Worm (Caenorhabditis elegans) whole organism, late embryonic: ENCODE results near the gene ZK666.2.

Source experiments
- C08G9.2 ChIP-seq: sonication (generic microtip); optimal IDR thresholded peaks from 2 replicates; lab custom pipeline; 2016; ENCODE audit warnings: mild to moderate bottlenecking, missing genetic modification characterization, moderate library complexity, missing compliant biosample characterization
- C38D4.7 ChIP-seq: fragments of 200-800 bp; sonication (Bioruptor generic); optimal IDR thresholded peaks from 2 replicates; lab custom pipeline; 2018; ENCODE audit warnings: mild to moderate bottlenecking, missing genetic modification characterization, moderate library complexity, missing compliant biosample characterization
- F13H6.1 ChIP-seq: sonication (generic microtip); optimal IDR thresholded peaks from 2 replicates; lab custom pipeline; 2016; ENCODE audit warnings: missing genetic modification characterization, missing compliant biosample characterization
- K02D7.2 ChIP-seq: sonication (generic microtip); optimal IDR thresholded peaks from 2 replicates; lab custom pipeline; 2017; ENCODE audit warnings: mild to moderate bottlenecking, missing genetic modification characterization, missing compliant biosample characterization
- K09A11.1 ChIP-seq: sonication (generic microtip); optimal IDR thresholded peaks from 2 replicates; lab custom pipeline; 2017; ENCODE audit warnings: antibody characterized with exemption, mild to moderate bottlenecking, missing genetic modification characterization, missing compliant biosample characterization; ENCODE audit not compliant: insufficient read depth
- T23F11.4 ChIP-seq: fragments of 200-800 bp; sonication (Bioruptor generic); optimal IDR thresholded peaks from 2 replicates; lab custom pipeline; 2018; ENCODE audit warnings: mild to moderate bottlenecking, missing genetic modification characterization, missing compliant biosample characterization
- ama-1 ChIP-seq: fragments of 150-350 bp; optimal IDR thresholded peaks from 2 replicates; lab custom pipeline; 2014
- ceh-14 ChIP-seq: sonication (generic microtip); optimal IDR thresholded peaks from 2 replicates; lab custom pipeline; 2016; ENCODE audit warnings: missing genotype, missing genetic modification characterization, missing compliant biosample characterization
- ceh-18 ChIP-seq: sonication (generic microtip); optimal IDR thresholded peaks from 2 replicates; lab custom pipeline; 2016; ENCODE audit warnings: missing genetic modification characterization, missing compliant biosample characterization
- ceh-19 ChIP-seq: fragments of 200-800 bp; sonication (Bioruptor generic); optimal IDR thresholded peaks from 2 replicates; lab custom pipeline; 2018; ENCODE audit warnings: mild to moderate bottlenecking, missing genetic modification characterization, missing compliant biosample characterization
- ceh-2 ChIP-seq: sonication (generic microtip); optimal IDR thresholded peaks from 2 replicates; lab custom pipeline; 2016; ENCODE audit warnings: missing genotype, missing genetic modification characterization, missing compliant biosample characterization
- ceh-22 ChIP-seq: sonication (generic microtip); optimal IDR thresholded peaks from 2 replicates; lab custom pipeline; 2017; ENCODE audit warnings: missing biosample characterization, missing genetic modification characterization
- ceh-31 ChIP-seq: sonication (generic microtip); optimal IDR thresholded peaks from 2 replicates; lab custom pipeline; 2016; ENCODE audit warnings: missing genetic modification characterization, missing compliant biosample characterization
- ceh-34 ChIP-seq: sonication (generic microtip); optimal IDR thresholded peaks from 2 replicates; lab custom pipeline; 2016; ENCODE audit warnings: mild to moderate bottlenecking, missing genetic modification characterization, missing compliant biosample characterization
- ceh-45 ChIP-seq: fragments of 200-800 bp; sonication (Bioruptor generic); IDR thresholded peaks from 2 replicates; pipeline ENCODE4 v1.3.6; 2022; ENCODE audit warnings: missing genetic modification reagents, missing genetic modification characterization, missing compliant biosample characterization
- ceh-48 ChIP-seq: sonication (generic microtip); optimal IDR thresholded peaks from 2 replicates; lab custom pipeline; 2016; ENCODE audit warnings: missing genetic modification characterization, inconsistent platforms, missing compliant biosample characterization
- ceh-6 ChIP-seq: fragments of 200-800 bp; sonication (Bioruptor generic); optimal IDR thresholded peaks from 2 replicates; lab custom pipeline; 2018; ENCODE audit warnings: mild to moderate bottlenecking, missing genetic modification characterization, missing compliant biosample characterization
- ceh-9 ChIP-seq: sonication (generic microtip); optimal IDR thresholded peaks from 2 replicates; lab custom pipeline; 2016; ENCODE audit warnings: mild to moderate bottlenecking, missing genetic modification characterization, inconsistent platforms, missing compliant biosample characterization
- che-1 ChIP-seq: sonication (generic microtip); optimal IDR thresholded peaks from 2 replicates; lab custom pipeline; 2016; ENCODE audit warnings: mild to moderate bottlenecking, missing genetic modification characterization, missing compliant biosample characterization
- elt-4 ChIP-seq: sonication (generic microtip); optimal IDR thresholded peaks from 2 replicates; lab custom pipeline; 2016; ENCODE audit warnings: missing genetic modification characterization, missing compliant biosample characterization
- ets-4 ChIP-seq: sonication (generic microtip); optimal IDR thresholded peaks from 2 replicates; lab custom pipeline; 2016; ENCODE audit warnings: missing genetic modification characterization, missing compliant biosample characterization
- fax-1 ChIP-seq: sonication (generic microtip); optimal IDR thresholded peaks from 2 replicates; lab custom pipeline; 2016; ENCODE audit warnings: missing genotype, missing genetic modification characterization, missing compliant biosample characterization
- fkh-6 ChIP-seq: sonication (generic microtip); optimal IDR thresholded peaks from 2 replicates; lab custom pipeline; 2016; ENCODE audit warnings: missing genetic modification characterization, missing compliant biosample characterization
- hlh-13 ChIP-seq: fragments of 200-800 bp; sonication (Bioruptor generic); optimal IDR thresholded peaks from 2 replicates; lab custom pipeline; 2018; ENCODE audit warnings: mild to moderate bottlenecking, missing genetic modification characterization, missing compliant biosample characterization
- hlh-6 ChIP-seq: sonication (generic microtip); optimal IDR thresholded peaks from 2 replicates; lab custom pipeline; 2016; ENCODE audit warnings: missing genotype, missing genetic modification characterization, missing compliant biosample characterization
- lim-6 ChIP-seq: sonication (generic microtip); optimal IDR thresholded peaks from 2 replicates; lab custom pipeline; 2016; ENCODE audit warnings: missing genetic modification characterization, missing compliant biosample characterization
- lin-11 ChIP-seq: fragments of 200-800 bp; sonication (Bioruptor generic); optimal IDR thresholded peaks from 2 replicates; lab custom pipeline; 2018; ENCODE audit warnings: mild to moderate bottlenecking, missing genetic modification characterization, missing compliant biosample characterization
- madf-2 ChIP-seq: sonication (generic microtip); optimal IDR thresholded peaks from 2 replicates; lab custom pipeline; 2017; ENCODE audit warnings: missing genetic modification characterization, missing compliant biosample characterization
- mec-3 ChIP-seq: sonication (generic microtip); optimal IDR thresholded peaks from 2 replicates; lab custom pipeline; 2016; ENCODE audit warnings: borderline replicate concordance, missing genetic modification characterization, missing compliant biosample characterization
- nfya-1 ChIP-seq: sonication (generic microtip); optimal IDR thresholded peaks from 2 replicates; lab custom pipeline; 2017; ENCODE audit warnings: missing genetic modification characterization, mild to moderate bottlenecking, missing compliant biosample characterization, antibody characterized with exemption, moderate library complexity
- nhr-232 ChIP-seq: sonication (generic microtip); optimal IDR thresholded peaks from 2 replicates; lab custom pipeline; 2016; ENCODE audit warnings: missing genetic modification characterization, missing compliant biosample characterization
- npax-4 ChIP-seq: sonication (generic microtip); optimal IDR thresholded peaks from 2 replicates; lab custom pipeline; 2016; ENCODE audit warnings: missing genetic modification characterization, missing compliant biosample characterization
- pat-9 ChIP-seq: fragments of 200-800 bp; sonication (Bioruptor generic); optimal IDR thresholded peaks from 2 replicates; lab custom pipeline; 2018; ENCODE audit warnings: mild to moderate bottlenecking, missing genetic modification characterization, moderate library complexity, missing compliant biosample characterization
- ref-2 ChIP-seq: sonication (generic microtip); optimal IDR thresholded peaks from 2 replicates; lab custom pipeline; 2016; ENCODE audit warnings: missing genetic modification characterization, missing compliant biosample characterization
- rnt-1 ChIP-seq: sonication (generic microtip); optimal IDR thresholded peaks from 2 replicates; lab custom pipeline; 2016; ENCODE audit warnings: missing genetic modification characterization, missing compliant biosample characterization
- sdc-2 ChIP-seq: sonication (generic microtip); optimal IDR thresholded peaks from 2 replicates; lab custom pipeline; 2016; ENCODE audit warnings: missing genotype, missing genetic modification characterization, missing compliant biosample characterization
- sox-4 ChIP-seq: sonication (generic microtip); optimal IDR thresholded peaks from 2 replicates; lab custom pipeline; 2017; ENCODE audit warnings: mild to moderate bottlenecking, missing genetic modification characterization, inconsistent platforms, missing compliant biosample characterization
- syd-9 ChIP-seq: sonication (generic microtip); optimal IDR thresholded peaks from 2 replicates; lab custom pipeline; 2016; ENCODE audit warnings: mild to moderate bottlenecking, missing genetic modification characterization, moderate library complexity, missing compliant biosample characterization
- tbx-2 ChIP-seq: sonication (generic microtip); optimal IDR thresholded peaks from 2 replicates; lab custom pipeline; 2016; ENCODE audit warnings: missing genetic modification characterization, missing compliant biosample characterization
- tbx-7 ChIP-seq: sonication (generic microtip); optimal IDR thresholded peaks from 2 replicates; lab custom pipeline; 2016; ENCODE audit warnings: missing genotype, missing genetic modification characterization, missing compliant biosample characterization
- unc-42 ChIP-seq: sonication (generic microtip); optimal IDR thresholded peaks from 2 replicates; lab custom pipeline; 2016; ENCODE audit warnings: missing genotype, missing genetic modification characterization, missing compliant biosample characterization
- unc-86 ChIP-seq: sonication (generic microtip); optimal IDR thresholded peaks from 2 replicates; lab custom pipeline; 2016; ENCODE audit warnings: missing genetic modification characterization, missing compliant biosample characterization
- zip-5 ChIP-seq: sonication (generic microtip); optimal IDR thresholded peaks from 2 replicates; lab custom pipeline; 2016; ENCODE audit warnings: missing genetic modification characterization, missing compliant biosample characterization
- ztf-16 ChIP-seq: sonication (generic microtip); optimal IDR thresholded peaks from 2 replicates; lab custom pipeline; 2017; ENCODE audit warnings: missing genetic modification characterization, missing compliant biosample characterization

ZK666.2 gene

DNA sequence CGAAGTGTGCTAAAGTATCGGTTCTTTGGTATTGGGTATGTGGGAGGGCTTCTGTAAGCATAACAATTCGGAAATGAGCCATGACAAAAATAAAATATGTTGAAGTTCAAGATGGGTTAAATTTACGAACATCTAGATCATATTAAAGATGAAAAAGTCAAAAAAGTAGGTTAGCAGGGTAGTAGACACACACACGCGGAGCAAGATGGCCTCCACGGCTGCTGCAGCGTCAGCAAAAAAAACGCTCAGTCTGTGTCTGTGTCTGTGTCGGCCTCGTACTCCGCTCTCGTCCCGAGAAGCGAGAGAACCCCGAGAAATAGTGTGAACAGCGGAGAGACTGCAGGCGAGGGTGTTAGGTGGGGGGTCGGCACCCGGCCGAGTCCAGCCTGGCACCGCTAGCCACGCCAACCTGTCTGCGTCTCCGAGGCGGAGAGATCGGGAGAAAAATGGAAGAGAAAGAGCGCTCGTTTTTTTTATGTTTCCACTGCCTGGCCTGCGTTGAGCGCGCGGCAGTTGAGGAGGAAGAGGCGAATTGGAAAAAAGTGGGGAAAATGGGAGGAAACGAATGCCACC lies 30.9 kb upstream of the ZK666.2 start, which contains the start of gene myrf-1 (continued):
- TF ChIP-seq rnt-1 (tag; lab: Kevin White, UChicago): peak; percentile 35
- TF ChIP-seq F13H6.1 (tag; lab: Kevin White, UChicago): peak; percentile 77
- TF ChIP-seq ceh-9 (tag; lab: Kevin White, UChicago): no peak
- TF ChIP-seq C08G9.2 (tag; lab: Kevin White, UChicago): peak; percentile 77
- no peak for TF ChIP-seq sox-4
- TF ChIP-seq lim-6 (tag; lab: Kevin White, UChicago): no peak
- no peak for TF ChIP-seq mec-3 (tag; lab: Kevin White, UChicago)
- TF ChIP-seq syd-9 (tag; lab: Kevin White, UChicago): peak; percentile 70
- peak; percentile 86 for TF ChIP-seq ceh-34
- peak; percentile 40 for TF ChIP-seq nhr-232 (tag; lab: Kevin White, UChicago)
- TF ChIP-seq tbx-7 (tag; lab: Kevin White, UChicago): peak; percentile 35
- TF ChIP-seq unc-86 (tag; lab: Kevin White, UChicago): peak; percentile 36
- peak; percentile 63 for TF ChIP-seq K09A11.1 (tag; lab: Kevin White, UChicago)
- TF ChIP-seq ref-2: peak; percentile 87
- TF ChIP-seq K02D7.2: no peak
- TF ChIP-seq T23F11.4 (GFP tag; lab: Kevin White, UChicago): no peak
- no peak for TF ChIP-seq ztf-16 (tag; lab: Kevin White, UChicago)
- TF ChIP-seq ceh-48 (tag; lab: Kevin White, UChicago): no peak
- no peak for TF ChIP-seq zip-5
- TF ChIP-seq tbx-2 (tag; lab: Kevin White, UChicago): peak; percentile 94
- peak; percentile 28 for TF ChIP-seq lin-11 (tag; lab: Kevin White, UChicago)
- no peak for TF ChIP-seq npax-4 (tag; lab: Kevin White, UChicago)
- no peak for TF ChIP-seq ceh-45
- peak; percentile 21 for TF ChIP-seq ceh-6 (GFP tag; lab: Kevin White, UChicago)
- TF ChIP-seq pat-9 (tag; lab: Kevin White, UChicago): no peak
- no peak for TF ChIP-seq C38D4.7 (GFP tag; lab: Kevin White, UChicago)
- TF ChIP-seq ceh-2: peak; percentile 45
- TF ChIP-seq fkh-6: peak; percentile 59

DNA sequence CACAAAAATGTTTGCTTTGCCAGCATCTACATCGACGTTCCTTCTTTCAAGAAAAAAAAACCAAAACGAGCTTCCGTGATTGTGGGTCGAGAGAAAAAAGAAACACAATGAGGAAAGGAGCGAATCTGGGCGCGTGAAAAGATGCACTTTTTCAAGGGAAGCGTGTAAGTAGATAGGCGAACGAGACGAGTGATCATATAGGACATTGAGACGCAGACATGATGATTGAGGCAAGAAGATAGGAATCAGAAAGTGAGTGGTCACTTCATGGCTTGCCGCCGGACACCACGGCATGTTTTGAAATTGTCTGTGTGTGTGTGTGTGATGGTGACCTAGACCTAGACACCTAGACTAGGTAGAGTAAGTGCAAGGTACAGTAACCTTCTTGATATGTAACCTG lies 29.9 kb upstream of the ZK666.2 start:
- TF ChIP-seq rnt-1 (tag; lab: Kevin White, UChicago): peak; percentile 44
- TF ChIP-seq F13H6.1 (tag; lab: Kevin White, UChicago): peak; percentile 3
- TF ChIP-seq hlh-6 (tag; lab: Kevin White, UChicago): no peak
- TF ChIP-seq nfya-1 (tag; lab: Kevin White, UChicago): peak; percentile 25
- peak; percentile 22 for TF ChIP-seq ceh-18 (tag; lab: Kevin White, UChicago)
- TF ChIP-seq ceh-31: peak; percentile 28
- TF ChIP-seq ama-1 (lab: Kevin White, UChicago): no peak

DNA sequence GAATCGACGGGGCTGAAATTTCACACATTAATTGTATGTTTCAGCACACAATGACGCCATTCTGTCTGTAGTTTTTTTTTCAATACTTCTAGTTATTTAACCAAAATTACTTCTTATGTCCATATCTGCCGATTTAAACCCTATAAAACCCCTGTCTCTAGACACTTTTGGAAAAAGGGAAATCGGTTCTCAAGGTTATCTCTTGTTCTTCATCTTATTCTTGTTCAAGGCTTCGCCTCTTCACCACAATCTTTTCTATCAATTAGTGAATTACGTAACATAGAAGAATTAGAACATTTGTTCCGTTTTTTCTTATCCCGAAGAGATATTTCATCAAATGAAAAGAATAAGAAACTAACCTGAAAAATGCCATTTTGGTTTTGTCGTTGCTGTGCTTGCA lies 29.0 kb upstream of the ZK666.2 start:
- TF ChIP-seq ets-4 (tag; lab: Kevin White, UChicago): no peak
- TF ChIP-seq che-1 (tag; lab: Kevin White, UChicago): no peak
- TF ChIP-seq ceh-22 (tag; lab: Kevin White, UChicago): no peak
- no peak for TF ChIP-seq ceh-14 (tag; lab: Kevin White, UChicago)
- no peak for TF ChIP-seq ceh-19 (GFP tag; lab: Kevin White, UChicago)
- no peak for TF ChIP-seq C08G9.2 (tag; lab: Kevin White, UChicago)
- no peak for TF ChIP-seq sdc-2 (tag; lab: Kevin White, UChicago)
- TF ChIP-seq ceh-34: no peak
- no peak for TF ChIP-seq lin-11 (tag; lab: Kevin White, UChicago)
- TF ChIP-seq nhr-232 (tag; lab: Kevin White, UChicago): no peak
- TF ChIP-seq mec-3 (tag; lab: Kevin White, UChicago): no peak
- no peak for TF ChIP-seq F13H6.1 (tag; lab: Kevin White, UChicago)
- TF ChIP-seq hlh-13: no peak
- TF ChIP-seq unc-42 (tag; lab: Kevin White, UChicago): no peak
- no peak for TF ChIP-seq madf-2 (tag; lab: Kevin White, UChicago)
- TF ChIP-seq ceh-2: no peak
- TF ChIP-seq fax-1 (tag; lab: Kevin White, UChicago): no peak
- TF ChIP-seq elt-4: no peak
